Worm (Caenorhabditis elegans): ENCODE measurements around the gene Y44A6D.7.

Y44A6D.7 gene

ce11 chrV:20778257-20778697 is 36.2 kb upstream of the Y44A6D.7 start (continued):
- no peak for TF ChIP-seq ztf-16 (tag; optimal IDR thresholded peaks at IDR 0.05)
- TF ChIP-seq ceh-45 (GFP tag; IDR thresholded peaks at IDR 0.05) = no peak
- peak; percentile 78 for TF ChIP-seq pqm-1 (tag; optimal IDR thresholded peaks at IDR 0.05)
- TF ChIP-seq pax-1 (tag; optimal IDR thresholded peaks at IDR 0.05) = peak; percentile 75
- TF ChIP-seq nfya-1 (tag; optimal IDR thresholded peaks at IDR 0.05) = peak; percentile 90
- no peak for TF ChIP-seq ceh-30 (tag; optimal IDR thresholded peaks at IDR 0.05)
- TF ChIP-seq tbx-7 (tag; optimal IDR thresholded peaks at IDR 0.05) = peak; percentile 21
- TF ChIP-seq dve-1 (tag; optimal IDR thresholded peaks at IDR 0.05) = peak; percentile 59
- peak; percentile 3 for TF ChIP-seq ttx-3 (tag; optimal IDR thresholded peaks at IDR 0.05)
- peak; percentile 81 for TF ChIP-seq F13H6.1 (tag; optimal IDR thresholded peaks at IDR 0.05)
- no peak for TF ChIP-seq odd-2 (tag; optimal IDR thresholded peaks at IDR 0.05)
- no peak for TF ChIP-seq hlh-6 (tag; optimal IDR thresholded peaks at IDR 0.05)
- no peak for TF ChIP-seq sox-4 (tag; optimal IDR thresholded peaks at IDR 0.05)
- no peak for TF ChIP-seq elt-4 (tag; optimal IDR thresholded peaks at IDR 0.05)
- TF ChIP-seq C38D4.7 (GFP tag; optimal IDR thresholded peaks at IDR 0.05) = no peak
- TF ChIP-seq unc-42 (tag; optimal IDR thresholded peaks at IDR 0.05) = peak; percentile 98
- TF ChIP-seq zip-5 (tag; optimal IDR thresholded peaks at IDR 0.05) = no peak
- no peak for TF ChIP-seq nhr-11 (tag; optimal IDR thresholded peaks at IDR 0.05)
- peak; percentile 10 for TF ChIP-seq Y22D7AL.16 (tag; optimal IDR thresholded peaks at IDR 0.05)
- no peak for TF ChIP-seq mec-3 (tag; optimal IDR thresholded peaks at IDR 0.05; ENCODE audit: borderline replicate concordance)
- TF ChIP-seq che-1 (tag; optimal IDR thresholded peaks at IDR 0.05) = no peak
- no peak for TF ChIP-seq ceh-24 (tag; optimal IDR thresholded peaks at IDR 0.05)
- peak; percentile 73 for TF ChIP-seq ceh-34 (tag; optimal IDR thresholded peaks at IDR 0.05)
- TF ChIP-seq ceh-48 (tag; optimal IDR thresholded peaks at IDR 0.05) = no peak
- TF ChIP-seq sdc-2 (tag; optimal IDR thresholded peaks at IDR 0.05) = peak; percentile 65
- TF ChIP-seq tbx-2 (tag; optimal IDR thresholded peaks at IDR 0.05) = peak; percentile 80
- peak; percentile 73 for TF ChIP-seq ref-2 (tag; optimal IDR thresholded peaks at IDR 0.05)
- TF ChIP-seq ceh-18 (tag; optimal IDR thresholded peaks at IDR 0.05) = peak; percentile 95

- TF ChIP-seq nfya-1 (tag; optimal IDR thresholded peaks at IDR 0.05) (no peak), nhr-11 (tag; optimal IDR thresholded peaks at IDR 0.05) (no peak), unc-55 (GFP tag; optimal IDR thresholded peaks at IDR 0.05) (no peak), pag-3 (tag; optimal IDR thresholded peaks at IDR 0.05; ENCODE audit: borderline replicate concordance) (no peak), unc-3 (GFP tag; conservative IDR thresholded peaks at IDR 0.05) (no peak), unc-3 (tag; optimal IDR thresholded peaks at IDR 0.05) (no peak), dve-1 (tag; optimal IDR thresholded peaks at IDR 0.05) (no peak)
These were observed 35.6 kb upstream of the Y44A6D.7 start for ce11 chrV:20778886-20779285.

DNA sequence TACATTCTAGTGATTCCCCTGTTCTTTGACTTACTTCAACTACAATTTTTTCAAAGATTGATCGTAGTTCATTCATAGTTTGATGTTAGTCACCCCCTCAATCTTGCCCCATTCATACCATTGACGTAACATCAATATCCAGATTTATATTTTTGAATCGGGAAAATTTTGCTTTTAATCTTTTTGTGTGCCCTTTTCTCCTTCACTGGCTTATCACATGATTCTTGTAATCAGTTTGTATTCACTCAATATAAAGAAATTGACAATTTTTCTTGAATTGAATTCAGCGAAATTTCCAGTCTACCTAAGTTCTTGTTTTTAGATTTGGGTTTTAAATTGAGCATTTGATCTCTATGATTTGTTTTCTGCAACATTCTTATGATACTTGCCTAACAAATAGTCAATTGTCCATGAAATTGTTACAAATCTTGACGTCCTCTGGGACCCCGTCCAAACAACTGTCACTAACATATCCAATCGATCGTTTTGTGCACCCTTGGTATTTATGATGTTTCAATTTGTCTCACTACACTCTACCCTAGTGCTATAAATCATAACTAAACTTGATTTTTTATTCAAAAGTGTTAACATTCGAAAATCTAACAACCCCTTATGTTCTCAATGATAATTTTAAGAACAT is 34.7 kb upstream of the Y44A6D.7 start:
- TF ChIP-seq ref-2 (tag; optimal IDR thresholded peaks at IDR 0.05) (no peak), zip-5 (tag; optimal IDR thresholded peaks at IDR 0.05) (no peak), sox-4 (tag; optimal IDR thresholded peaks at IDR 0.05) (no peak), unc-55 (GFP tag; optimal IDR thresholded peaks at IDR 0.05) (peak; percentile 70)

DNA sequence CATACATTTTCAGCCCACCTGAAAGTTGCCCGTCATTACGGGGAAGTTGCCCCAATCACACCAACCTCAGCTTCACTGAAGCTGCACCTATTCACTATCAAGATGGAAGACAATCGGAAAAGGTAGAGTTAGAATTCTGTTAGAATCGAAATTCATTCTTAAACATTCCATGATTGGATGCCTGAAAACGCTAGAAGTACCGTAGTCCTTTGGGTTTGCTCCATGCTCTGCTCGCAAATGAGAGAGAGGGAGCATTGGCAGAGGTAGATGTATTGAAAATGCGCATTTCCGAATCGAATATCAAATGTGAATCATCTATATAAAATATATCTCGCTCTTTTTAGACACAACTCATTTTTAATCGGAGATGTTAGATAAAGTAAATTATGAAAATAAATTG is 34.1 kb upstream of the Y44A6D.7 start, which contains the start of gene hif-1:
Gene hif-1, plus strand, starts transcription at position 8 of the 400 bp plus-strand sequence.
- no peak for TF ChIP-seq zip-5 (tag; optimal IDR thresholded peaks at IDR 0.05)
- TF ChIP-seq K09A11.1 (tag; optimal IDR thresholded peaks at IDR 0.05; ENCODE audit: insufficient read depth) = no peak
- no peak for TF ChIP-seq tbx-2 (tag; optimal IDR thresholded peaks at IDR 0.05)
- TF ChIP-seq ceh-2 (tag; optimal IDR thresholded peaks at IDR 0.05) = no peak
- no peak for TF ChIP-seq fkh-10 (GFP tag; optimal IDR thresholded peaks at IDR 0.05)
- TF ChIP-seq ttx-3 (tag; optimal IDR thresholded peaks at IDR 0.05) = no peak
- TF ChIP-seq gmeb-2 (tag; optimal IDR thresholded peaks at IDR 0.05) = no peak
- no peak for TF ChIP-seq C38D4.7 (GFP tag; optimal IDR thresholded peaks at IDR 0.05)
- TF ChIP-seq nhr-232 (tag; optimal IDR thresholded peaks at IDR 0.05) = no peak

Measured in whole organism, late embryonic.